Worm (Caenorhabditis elegans): ENCODE results near the gene Y51H4A.25.
A peak's percentile ranks its signal among the peaks of the same experiment; 100 is the strongest.

Gene Y51H4A.25

ce11 chrIV:16775029-16775428 is 38.9 kb downstream of the Y51H4A.25 start:
- peak; percentile 34 for TF ChIP-seq W03F9.2 (tag; optimal IDR thresholded peaks at IDR 0.05)
- no peak for TF ChIP-seq him-1 (tag; optimal IDR thresholded peaks at IDR 0.05)
- TF ChIP-seq dao-5 (tag; optimal IDR thresholded peaks at IDR 0.05) = peak; percentile 15

- no peak for TF ChIP-seq him-1 (tag; optimal IDR thresholded peaks at IDR 0.05)
- TF ChIP-seq dao-5 (tag; optimal IDR thresholded peaks at IDR 0.05) = no peak
- TF ChIP-seq W03F9.2 (tag; optimal IDR thresholded peaks at IDR 0.05) = no peak
These were observed 39.3 kb downstream of the Y51H4A.25 start, which contains the start of gene Y43D4A.5 for ce11 chrIV:16775455-16775854. Gene Y43D4A.5, plus strand, starts transcription at chrIV:16775755.

ce11 chrIV:16775925-16776324 is 39.8 kb downstream of the Y51H4A.25 start:
- TF ChIP-seq dao-5 (tag; optimal IDR thresholded peaks at IDR 0.05) = peak; percentile 47
- no peak for TF ChIP-seq him-1 (tag; optimal IDR thresholded peaks at IDR 0.05)
- TF ChIP-seq W03F9.2 (tag; optimal IDR thresholded peaks at IDR 0.05) = no peak

- no peak for TF ChIP-seq dao-5 (tag; optimal IDR thresholded peaks at IDR 0.05)
- no peak for TF ChIP-seq him-1 (tag; optimal IDR thresholded peaks at IDR 0.05)
- no peak for TF ChIP-seq W03F9.2 (tag; optimal IDR thresholded peaks at IDR 0.05)
These were observed 40.8 kb downstream of the Y51H4A.25 start for ce11 chrIV:16776915-16777314.

ce11 chrIV:16777758-16778157 is 41.6 kb downstream of the Y51H4A.25 start:
- TF ChIP-seq him-1 (tag; optimal IDR thresholded peaks at IDR 0.05) = no peak
- TF ChIP-seq W03F9.2 (tag; optimal IDR thresholded peaks at IDR 0.05) = no peak
- TF ChIP-seq dao-5 (tag; optimal IDR thresholded peaks at IDR 0.05) = no peak

ce11 chrIV:16778644-16779043 is 42.5 kb downstream of the Y51H4A.25 start:
- TF ChIP-seq dao-5 (tag; optimal IDR thresholded peaks at IDR 0.05) = no peak
- TF ChIP-seq W03F9.2 (tag; optimal IDR thresholded peaks at IDR 0.05) = no peak
- no peak for TF ChIP-seq him-1 (tag; optimal IDR thresholded peaks at IDR 0.05)

- TF ChIP-seq him-1 (tag; optimal IDR thresholded peaks at IDR 0.05) (no peak), dao-5 (tag; optimal IDR thresholded peaks at IDR 0.05) (no peak), W03F9.2 (tag; optimal IDR thresholded peaks at IDR 0.05) (no peak)
These were observed 50.9 kb downstream of the Y51H4A.25 start, which contains the start of gene Y43D4A.6 for ce11 chrIV:16787024-16787423. Gene Y43D4A.6, plus strand, starts transcription at chrIV:16787324.

All from whole organism, L4/young adult.